Fruit fly (Drosophila melanogaster): ENCODE results near the gene CG5614.

dm6 chr3R:15804678-15805077 is 25.1 kb downstream of the CG5614 start:
- TF ChIP-seq CG12659 (GFP tag; optimal IDR thresholded peaks at IDR 0.05) (no peak), gfzf (GFP tag; optimal IDR thresholded peaks at IDR 0.05) (no peak), corto (GFP tag; optimal IDR thresholded peaks at IDR 0.05) (no peak), so (GFP tag; IDR thresholded peaks at IDR 0.05) (no peak), Gsc (GFP tag; IDR thresholded peaks at IDR 0.05) (no peak), sim (GFP tag; IDR thresholded peaks at IDR 0.05) (no peak), Jarid2 (GFP tag; optimal IDR thresholded peaks at IDR 0.05) (no peak)

All from whole organism, embryonic.